Fruit fly (Drosophila melanogaster): ENCODE results near the gene CG17065.

CG17065 gene

dm6 chrX:20235794-20236513 is 21.0 kb downstream of the CG17065 start, which contains the start of gene sw (continued):
- TF ChIP-seq bowl (GFP tag; IDR thresholded peaks at IDR 0.05) (no peak), sr (GFP tag; IDR thresholded peaks at IDR 0.05) (no peak), nmo (GFP tag; optimal IDR thresholded peaks at IDR 0.05) (peak; percentile 80), Gsc (GFP tag; IDR thresholded peaks at IDR 0.05) (no peak), MBD-R2 (GFP tag; IDR thresholded peaks at IDR 0.05) (peak; percentile 87), sug (tag; optimal IDR thresholded peaks at IDR 0.05) (peak; percentile 71), Dip2 (GFP tag; IDR thresholded peaks at IDR 0.05) (no peak), C15 (GFP tag; IDR thresholded peaks at IDR 0.05) (no peak), CG11085 (GFP tag; IDR thresholded peaks at IDR 0.05) (peak; percentile 56; the same call in 1 of the 2 replicates), hb (GFP tag; IDR thresholded peaks at IDR 0.05; ENCODE audit: partially characterized antibody) (peak; percentile 95), vfl (GFP tag; optimal IDR thresholded peaks at IDR 0.05) (no peak), croc (GFP tag; conservative IDR thresholded peaks at IDR 0.05) (peak; percentile 71), Sox100B (GFP tag; optimal IDR thresholded peaks at IDR 0.05) (peak; percentile 25), Fer1 (GFP tag; optimal IDR thresholded peaks at IDR 0.05) (peak; percentile 37), zen2 (GFP tag; IDR thresholded peaks at IDR 0.05; ENCODE audit: partially characterized antibody) (peak; percentile 80), CG2202 (tag; optimal IDR thresholded peaks at IDR 0.05) (peak; percentile 6), CG3726 (GFP tag; IDR thresholded peaks at IDR 0.05) (no peak), sd (tag; optimal IDR thresholded peaks at IDR 0.05) (no peak), sc (optimal IDR thresholded peaks at IDR 0.05) (no peak), sc (GFP tag; optimal IDR thresholded peaks at IDR 0.05) (peak; percentile 6), CG8944 (GFP tag; optimal IDR thresholded peaks at IDR 0.05) (peak; percentile 54), Six4 (GFP tag; optimal IDR thresholded peaks at IDR 0.05) (no peak), gro (GFP tag; optimal IDR thresholded peaks at IDR 0.05) (peak; percentile 23), ato (GFP tag; IDR thresholded peaks at IDR 0.05; ENCODE audit: partially characterized antibody) (peak; percentile 67), Fer3 (tag; optimal IDR thresholded peaks at IDR 0.05) (peak; percentile 56), CG3847 (GFP tag; IDR thresholded peaks at IDR 0.05) (peak; percentile 92), bab2 (GFP tag; optimal IDR thresholded peaks at IDR 0.05) (peak; percentile 54), CG10267 (tag; optimal IDR thresholded peaks at IDR 0.05) (peak; percentile 42), ara (GFP tag; IDR thresholded peaks at IDR 0.05) (peak; percentile 54), CG43689 (GFP tag; IDR thresholded peaks at IDR 0.05) (no peak), Ets97D (GFP tag; optimal IDR thresholded peaks at IDR 0.05) (peak; percentile 48), vvl (GFP tag; IDR thresholded peaks at IDR 0.05) (peak; percentile 54), Jarid2 (GFP tag; optimal IDR thresholded peaks at IDR 0.05) (peak; percentile 25), row (GFP tag; IDR thresholded peaks at IDR 0.05) (peak; percentile 94), D19A (tag; optimal IDR thresholded peaks at IDR 0.05) (peak; percentile 9), pnt (GFP tag; optimal IDR thresholded peaks at IDR 0.05) (peak; percentile 52), CG12236 (GFP tag; optimal IDR thresholded peaks at IDR 0.05) (no peak), CoRest (tag; optimal IDR thresholded peaks at IDR 0.05) (peak; percentile 78), CG1603 (tag; optimal IDR thresholded peaks at IDR 0.05) (peak; percentile 84), Dll (GFP tag; IDR thresholded peaks at IDR 0.05; ENCODE audit: partially characterized antibody) (peak; percentile 95), Sin3A (optimal IDR thresholded peaks at IDR 0.05) (peak; percentile 87), Atf-2 (GFP tag; optimal IDR thresholded peaks at IDR 0.05) (peak; percentile 11), hbn (GFP tag; IDR thresholded peaks at IDR 0.05; ENCODE audit: partially characterized antibody) (peak; percentile 91), lola (GFP tag; optimal IDR thresholded peaks at IDR 0.05) (peak in 1 of 3 experiments; percentile 69), CG31441 (GFP tag; IDR thresholded peaks at IDR 0.05) (0 out of 2 replicates have a peak, but pooled peaks have one; percentile 50), lov (optimal IDR thresholded peaks at IDR 0.05) (no peak), lov (GFP tag; IDR thresholded peaks at IDR 0.05) (no peak), Rx (GFP tag; IDR thresholded peaks at IDR 0.05) (no peak; the same call in 1 of the 2 replicates), Xrp1 (GFP tag; IDR thresholded peaks at IDR 0.05) (peak; percentile 58), CG33557 (GFP tag; optimal IDR thresholded peaks at IDR 0.05) (peak; percentile 56)

Data from whole organism, embryonic.